Worm (Caenorhabditis elegans): Measurements from ENCODE around the gene str-158.

str-158 gene

ce11 chrIV:4960623-4961022 lies 42.7 kb downstream of the str-158 start, which contains the start of gene str-164:
str-164 (plus strand) TSS chrIV:4960735.
- TF ChIP-seq hmg-4 (GFP tag; optimal IDR thresholded peaks at IDR 0.05) (no peak), aly-1 (tag; optimal IDR thresholded peaks at IDR 0.05) (no peak), sea-1 (GFP tag; conservative IDR thresholded peaks at IDR 0.05) (no peak), scrt-1 (GFP tag; IDR thresholded peaks at IDR 0.05) (no peak), tbx-37 (GFP tag; conservative IDR thresholded peaks at IDR 0.05) (no peak), ama-1 (optimal IDR thresholded peaks at IDR 0.05) (no peak), pes-1 (GFP tag; IDR thresholded peaks at IDR 0.05) (no peak), hnd-1 (tag; optimal IDR thresholded peaks at IDR 0.05) (no peak), B0310.2 (tag; optimal IDR thresholded peaks at IDR 0.05) (no peak), tbx-11 (GFP tag; IDR thresholded peaks at IDR 0.05) (no peak), ets-7 (tag; optimal IDR thresholded peaks at IDR 0.05) (no peak)

ce11 chrIV:4963834-4964233 lies 46.0 kb downstream of the str-158 start, which contains the start of gene txt-3:
txt-3 (plus strand) TSS chrIV:4963958.
- TF ChIP-seq hmg-4 (GFP tag; optimal IDR thresholded peaks at IDR 0.05) = no peak
- TF ChIP-seq aly-1 (tag; optimal IDR thresholded peaks at IDR 0.05) = no peak
- no peak for TF ChIP-seq pes-1 (GFP tag; IDR thresholded peaks at IDR 0.05)
- TF ChIP-seq tbx-37 (GFP tag; conservative IDR thresholded peaks at IDR 0.05) = no peak
- TF ChIP-seq scrt-1 (GFP tag; IDR thresholded peaks at IDR 0.05) = no peak
- no peak for TF ChIP-seq B0310.2 (tag; optimal IDR thresholded peaks at IDR 0.05)
- no peak for TF ChIP-seq F13C5.2 (tag; optimal IDR thresholded peaks at IDR 0.05)
- no peak for TF ChIP-seq sea-1 (GFP tag; conservative IDR thresholded peaks at IDR 0.05)
- no peak for TF ChIP-seq hnd-1 (tag; optimal IDR thresholded peaks at IDR 0.05)
- no peak for TF ChIP-seq tra-4 (tag; optimal IDR thresholded peaks at IDR 0.05)
- no peak for TF ChIP-seq flt-1 (GFP tag; IDR thresholded peaks at IDR 0.05)
- TF ChIP-seq ceh-36 (tag; optimal IDR thresholded peaks at IDR 0.05) = no peak

All from whole organism, early embryonic.